Fruit fly (Drosophila melanogaster) whole organism, prepupa: ENCODE data around the gene Sclp.

ENCODE experiments used
- Blimp-1 ChIP-seq: fragments of 200-800 bp; sonication (Bioruptor generic); optimal IDR thresholded peaks from 3 replicates; lab custom pipeline; 2017; ENCODE audit warnings: missing biosample characterization, missing genetic modification characterization, mild to moderate bottlenecking, moderate library complexity, missing genetic modification reagents
- CG10631 ChIP-seq: fragments of 200-800 bp; sonication (Bioruptor generic); optimal IDR thresholded peaks from 2 replicates; lab custom pipeline; 2016; ENCODE audit warnings: missing biosample characterization, missing genetic modification characterization
- CG11294 ChIP-seq: fragments of 200-800 bp; sonication (Bioruptor generic); IDR thresholded peaks from 2 replicates; pipeline ENCODE4 v1.3.6; 2022; ENCODE audit warnings: missing biosample characterization, missing genetic modification characterization
- CG11762 ChIP-seq: fragments of 200-800 bp; sonication (Bioruptor generic); optimal IDR thresholded peaks from 3 replicates; lab custom pipeline; 2016; ENCODE audit warnings: missing biosample characterization, missing genetic modification characterization; ENCODE audit not compliant: insufficient read depth
- CG15336 ChIP-seq: fragments of 200-800 bp; sonication (Bioruptor generic); IDR thresholded peaks from 2 replicates; pipeline ENCODE4 v1.3.6; 2022; ENCODE audit warnings: missing biosample characterization, missing genetic modification characterization
- CG6163 ChIP-seq: fragments of 200-800 bp; sonication (Bioruptor generic); IDR thresholded peaks from 3 replicates; pipeline ENCODE4 v1.3.6; 2022; ENCODE audit warnings: missing biosample characterization, missing genetic modification characterization
- CG6276 ChIP-seq: fragments of 200-800 bp; sonication (Bioruptor generic); optimal IDR thresholded peaks from 2 replicates; lab custom pipeline; 2017; ENCODE audit warnings: missing biosample characterization, mild to moderate bottlenecking, missing genetic modification characterization
- CG6808 ChIP-seq: fragments of 200-800 bp; sonication (Bioruptor generic); optimal IDR thresholded peaks from 3 replicates; lab custom pipeline; 2017; ENCODE audit warnings: missing biosample characterization, missing genetic modification characterization, mild to moderate bottlenecking, moderate library complexity, missing genetic modification reagents
- CG6854 ChIP-seq: fragments of 200-800 bp; sonication (Bioruptor generic); optimal IDR thresholded peaks from 2 replicates; lab custom pipeline; 2017; ENCODE audit warnings: missing biosample characterization, mild to moderate bottlenecking, missing genetic modification characterization
- CG8119 ChIP-seq: fragments of 200-800 bp; sonication (Bioruptor generic); IDR thresholded peaks from 3 replicates; pipeline ENCODE4 v1.3.6; 2022; ENCODE audit warnings: missing biosample characterization, missing genetic modification characterization
- CG8632 ChIP-seq: fragments of 200-800 bp; sonication (Bioruptor generic); optimal IDR thresholded peaks from 3 replicates; lab custom pipeline; 2016; ENCODE audit warnings: missing biosample characterization, missing genetic modification characterization
- Eip78C ChIP-seq: fragments of 200-800 bp; sonication (Bioruptor generic); peaks from one replicate; lab custom pipeline; 2016; ENCODE audit warnings: missing biosample characterization, missing genetic modification characterization
- Eip93F ChIP-seq: fragments of 200-800 bp; sonication (Bioruptor generic); optimal IDR thresholded peaks from 2 replicates; lab custom pipeline; 2016; ENCODE audit warnings: missing biosample characterization, mild to moderate bottlenecking, missing genetic modification characterization
- Gug ChIP-seq: fragments of 200-800 bp; sonication (Bioruptor generic); IDR thresholded peaks from 2 replicates; pipeline ENCODE4 v1.3.6; 2022; ENCODE audit warnings: missing biosample characterization, missing genetic modification characterization
- Hr4 ChIP-seq: fragments of 200-800 bp; sonication (Bioruptor generic); optimal IDR thresholded peaks from 3 replicates; lab custom pipeline; 2016; ENCODE audit warnings: missing biosample characterization, missing genetic modification characterization
- Lpt ChIP-seq: fragments of 200-800 bp; sonication (Bioruptor generic); optimal IDR thresholded peaks from 3 replicates; lab custom pipeline; 2016; ENCODE audit warnings: missing biosample characterization, missing genetic modification characterization
- Met ChIP-seq: fragments of 200-800 bp; sonication (Bioruptor generic); optimal IDR thresholded peaks from 3 replicates; lab custom pipeline; 2016; ENCODE audit warnings: missing biosample characterization, missing genetic modification characterization
- Smox ChIP-seq: fragments of 200-800 bp; sonication (Bioruptor generic); optimal IDR thresholded peaks from 3 replicates; lab custom pipeline; 2016; ENCODE audit warnings: missing biosample characterization, missing genetic modification characterization
- Sox15 ChIP-seq: fragments of 200-800 bp; sonication (Bioruptor generic); optimal IDR thresholded peaks from 3 replicates; lab custom pipeline; 2016; ENCODE audit warnings: missing biosample characterization, missing genetic modification characterization
- acj6 ChIP-seq: fragments of 200-800 bp; sonication (Bioruptor generic); optimal IDR thresholded peaks from 3 replicates; lab custom pipeline; 2016; ENCODE audit warnings: missing biosample characterization, missing genetic modification characterization
- cyc ChIP-seq: fragments of 200-800 bp; sonication (Bioruptor generic); optimal IDR thresholded peaks from 3 replicates; lab custom pipeline; 2016; ENCODE audit warnings: missing biosample characterization, missing genetic modification characterization
- dsx ChIP-seq: fragments of 200-800 bp; optimal IDR thresholded peaks from 3 replicates; lab custom pipeline; 2019; ENCODE audit warnings: missing biosample characterization, mild to moderate bottlenecking, missing genetic modification characterization, moderate library complexity; ENCODE audit not compliant: poor library complexity, severe bottlenecking
- fd59A ChIP-seq: fragments of 200-800 bp; sonication (Bioruptor generic); optimal IDR thresholded peaks from 2 replicates; lab custom pipeline; 2017; ENCODE audit warnings: missing biosample characterization, mild to moderate bottlenecking, missing genetic modification characterization, missing genetic modification reagents
- pdm3 ChIP-seq: fragments of 200-800 bp; sonication (Bioruptor generic); optimal IDR thresholded peaks from 3 replicates; lab custom pipeline; 2016; ENCODE audit warnings: missing biosample characterization, missing genetic modification characterization
- spab ChIP-seq: fragments of 200-800 bp; sonication (Bioruptor generic); optimal IDR thresholded peaks from 2 replicates; lab custom pipeline; 2017; ENCODE audit warnings: missing biosample characterization, mild to moderate bottlenecking, missing genetic modification characterization, missing genetic modification reagents
- ss ChIP-seq, 2 experiments: fragments of 200-800 bp; sonication (Bioruptor generic); optimal IDR thresholded peaks; 2 replicates in 1 of 2; 3 replicates in 1 of 2; lab custom pipeline; 2017 to 2018; ENCODE audit warnings: mild to moderate bottlenecking in 2 of 2, missing biosample characterization in 2 of 2, missing genetic modification characterization in 2 of 2, moderate library complexity in 1 of 2
- svp ChIP-seq: fragments of 200-800 bp; sonication (Bioruptor generic); peaks from one replicate; lab custom pipeline; 2016; ENCODE audit warnings: missing biosample characterization, missing genetic modification characterization
- vri ChIP-seq: fragments of 200-800 bp; sonication (Bioruptor generic); optimal IDR thresholded peaks from 3 replicates; lab custom pipeline; 2016; ENCODE audit warnings: missing biosample characterization, mild to moderate bottlenecking, missing genetic modification characterization

The Sclp gene

DNA sequence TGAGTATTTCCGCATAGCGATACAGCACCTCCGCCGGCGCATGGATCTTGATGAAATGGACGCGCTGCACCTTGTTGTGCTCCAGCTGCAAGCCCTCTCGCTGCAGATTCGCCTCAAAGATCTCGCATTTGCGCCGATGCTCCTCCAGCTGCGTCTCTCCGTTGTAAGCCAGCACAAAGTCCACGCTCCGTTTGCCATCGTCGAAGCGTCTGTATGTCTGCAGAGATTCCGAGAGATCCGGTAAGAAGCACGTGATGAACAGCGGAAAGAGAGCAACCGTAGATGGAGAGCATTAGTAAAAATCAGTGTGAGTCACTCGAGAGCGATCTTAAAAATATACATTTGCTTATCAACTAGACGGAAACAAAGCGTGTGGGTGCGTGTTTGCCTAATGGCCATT lies 42.8 kb downstream of the Sclp start:
- TF ChIP-seq ss (GFP tag; optimal IDR thresholded peaks at IDR 0.05; lab: Kevin White, UChicago) (peak; percentile 44 to 58), CG6808 (GFP tag; lab: Kevin White, UChicago) (peak; percentile 44), CG6276 (GFP tag; lab: Kevin White, UChicago) (peak; percentile 5), acj6 (GFP tag; lab: Kevin White, UChicago) (no peak)

DNA sequence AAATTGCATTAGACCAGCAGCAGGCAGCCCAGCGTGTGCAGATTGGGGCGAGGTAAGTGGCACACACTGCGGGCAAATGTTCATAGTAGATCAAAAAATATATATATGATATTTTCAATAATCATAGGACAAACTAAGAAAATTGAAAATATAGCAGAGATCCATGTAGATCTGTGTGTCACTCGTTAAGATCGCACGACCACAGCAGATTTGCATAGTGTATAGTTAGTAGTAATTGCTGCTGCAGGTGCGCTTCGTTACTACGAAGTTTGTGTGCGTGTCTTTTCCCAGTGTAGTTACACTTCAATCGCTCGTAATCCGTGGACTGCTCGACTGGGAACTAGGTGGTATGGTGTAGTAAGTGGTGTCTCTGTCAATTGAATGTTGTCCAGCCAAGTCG lies 47.3 kb downstream of the Sclp start, which contains the start of gene CG10352:
Gene CG10352, minus strand, starts transcription at position 4 of the 400 bp plus-strand sequence.
- TF ChIP-seq CG11294 (GFP tag; lab: Robert Waterston, UW) (no peak), Gug (GFP tag; lab: Robert Waterston, UW) (peak; percentile 16; the same call in 1 of the 2 replicates), Blimp-1 (GFP tag; lab: Kevin White, UChicago) (no peak), Hr4 (GFP tag; lab: Kevin White, UChicago) (peak; percentile 12), CG10631 (GFP tag; lab: Kevin White, UChicago) (no peak), CG6276 (GFP tag; lab: Kevin White, UChicago) (no peak), Sox15 (GFP tag; lab: Kevin White, UChicago) (no peak), Eip78C (GFP tag; lab: Kevin White, UChicago) (peak; percentile 18), CG8632 (GFP tag; lab: Kevin White, UChicago) (no peak), Lpt (GFP tag; lab: Kevin White, UChicago) (no peak), CG6163 (GFP tag; lab: Robert Waterston, UW) (0 out of 3 replicates have a peak, but pooled peaks have one; percentile 42), CG15336 (GFP tag; lab: Robert Waterston, UW) (peak; percentile 57), CG11762 (GFP tag; lab: Kevin White, UChicago) (no peak), Eip93F (no peak), vri (GFP tag; lab: Kevin White, UChicago) (no peak), CG8119 (GFP tag; lab: Robert Waterston, UW) (peak; percentile 45), ss (GFP tag; optimal IDR thresholded peaks at IDR 0.05; lab: Kevin White, UChicago) (no peak), svp (GFP tag; lab: Kevin White, UChicago) (no peak), spab (GFP tag; lab: Kevin White, UChicago) (no peak)

DNA sequence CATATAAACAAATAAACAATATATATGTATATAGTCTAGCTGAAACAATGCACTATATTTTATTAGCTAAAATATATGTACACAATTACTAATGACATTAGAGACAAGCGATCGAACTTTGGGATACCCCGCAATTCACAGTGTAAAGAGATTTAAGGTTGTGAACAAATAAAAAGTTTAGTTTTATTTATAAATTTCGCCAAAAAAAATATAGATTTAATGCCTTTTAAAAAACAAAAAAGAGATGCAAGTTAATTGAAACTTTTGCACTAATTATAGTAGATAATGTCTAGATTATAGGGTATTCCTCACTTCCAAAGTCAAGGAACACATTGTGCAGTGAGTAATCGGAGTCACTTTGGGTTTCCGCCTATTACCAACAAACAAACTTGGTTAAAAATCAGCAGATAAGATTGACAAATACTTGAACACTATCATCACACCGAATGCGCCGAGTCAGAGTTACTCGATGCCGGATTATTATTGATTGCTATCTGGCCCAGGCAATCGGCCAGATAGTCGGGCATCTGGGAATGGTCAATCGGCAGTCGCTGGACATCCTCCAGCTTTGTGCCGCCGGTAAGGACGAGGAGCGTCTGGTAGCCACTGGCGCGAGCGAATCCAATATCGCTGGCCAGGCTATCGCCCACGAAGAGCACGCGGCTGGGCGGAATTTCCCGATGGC lies 49.2 kb downstream of the Sclp start:
- TF ChIP-seq spab (GFP tag; lab: Kevin White, UChicago) (no peak), Eip78C (GFP tag; lab: Kevin White, UChicago) (peak; percentile 34)

DNA sequence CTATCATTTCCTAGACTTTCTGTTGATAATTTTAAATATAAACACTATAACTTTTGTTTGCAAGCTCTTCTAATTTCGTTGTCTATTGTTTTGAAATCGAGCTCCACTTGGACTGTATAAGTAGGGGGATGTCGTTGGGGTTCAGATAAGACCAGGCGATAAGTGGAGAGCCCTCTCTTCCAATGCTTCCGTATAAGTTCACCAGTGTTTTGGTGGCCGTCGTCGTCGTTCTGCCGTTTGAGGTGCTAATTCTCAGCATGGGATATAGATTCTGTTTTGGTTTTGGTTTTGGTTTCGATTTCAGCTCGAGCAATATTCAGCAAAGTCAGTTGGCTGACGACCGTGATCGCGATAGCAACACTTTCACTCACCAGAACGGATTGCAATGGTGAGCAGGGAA lies 51.3 kb downstream of the Sclp start, which contains the start of gene CG15739:
Gene CG15739, plus strand, starts transcription at position 204 of the 400 bp plus-strand sequence.
- TF ChIP-seq fd59A (GFP tag; lab: Kevin White, UChicago) = no peak
- TF ChIP-seq pdm3 = no peak
- no peak for TF ChIP-seq Met
- no peak for TF ChIP-seq CG15336 (GFP tag; lab: Robert Waterston, UW)
- TF ChIP-seq cyc (GFP tag; lab: Kevin White, UChicago) = no peak
- no peak for TF ChIP-seq Smox (GFP tag; lab: Kevin White, UChicago)
- no peak for TF ChIP-seq CG6854 (GFP tag; lab: Kevin White, UChicago)

DNA sequence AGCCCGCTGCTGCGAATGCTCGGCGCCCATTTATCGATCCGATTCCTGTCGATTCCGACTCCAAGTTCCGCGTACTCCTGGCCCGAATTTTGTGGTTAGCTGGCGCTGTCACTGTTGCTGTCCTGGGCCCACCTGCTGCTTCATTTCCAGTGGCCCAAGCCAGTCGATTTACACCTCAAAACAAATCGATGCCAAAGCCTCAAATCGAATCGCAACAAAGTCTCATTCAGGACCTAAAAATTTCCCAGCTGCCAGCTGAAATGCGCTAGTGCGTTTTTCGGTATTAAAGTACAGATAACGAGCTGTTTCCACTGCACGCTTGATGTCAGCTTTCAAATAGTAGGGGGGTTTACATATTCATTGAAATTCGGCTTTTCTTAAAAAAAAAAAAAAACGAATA lies 51.9 kb downstream of the Sclp start, which contains the start of gene BORCS5:
Gene BORCS5, minus strand, starts transcription at position 263 of the 400 bp plus-strand sequence.
- 0 out of 2 replicates have a peak, but pooled peaks have one; percentile 7 for TF ChIP-seq CG15336 (GFP tag; lab: Robert Waterston, UW)
- no peak for TF ChIP-seq fd59A (GFP tag; lab: Kevin White, UChicago)
- TF ChIP-seq dsx (GFP tag; lab: Kevin White, UChicago) = peak; percentile 97
- TF ChIP-seq, all 60 proteins: peak for 2
